Fruit fly (Drosophila melanogaster) whole organism, adult: ENCODE measurements around the gene ome.

ENCODE experiments used
- CG11617 ChIP-seq: fragments of 200-800 bp; sonication (Bioruptor generic); optimal IDR thresholded peaks from 2 replicates; lab custom pipeline; 2017; ENCODE audit warnings: mild to moderate bottlenecking, missing biosample characterization, missing genetic modification reagents, missing genetic modification characterization
- CG12768 ChIP-seq: fragments of 200-800 bp; sonication (Bioruptor generic); optimal IDR thresholded peaks from 2 replicates; lab custom pipeline; 2017; ENCODE audit warnings: missing biosample characterization, missing genetic modification characterization, mild to moderate bottlenecking, moderate library complexity, missing genetic modification reagents
- CG14711 ChIP-seq: fragments of 200-800 bp; sonication (Bioruptor generic); optimal IDR thresholded peaks from 2 replicates; lab custom pipeline; 2018; ENCODE audit warnings: missing biosample characterization, mild to moderate bottlenecking, missing genetic modification characterization, moderate library complexity
- CG1620 ChIP-seq: fragments of 200-800 bp; sonication (Bioruptor generic); optimal IDR thresholded peaks from 2 replicates; lab custom pipeline; 2016; ENCODE audit warnings: missing biosample characterization, missing genetic modification characterization
- CG33017 ChIP-seq: fragments of 200-800 bp; sonication (Bioruptor generic); optimal IDR thresholded peaks from 2 replicates; lab custom pipeline; 2018; ENCODE audit warnings: missing biosample characterization, mild to moderate bottlenecking, missing genetic modification characterization, moderate library complexity
- CG5204 ChIP-seq: fragments of 200-800 bp; sonication (Bioruptor generic); optimal IDR thresholded peaks from 2 replicates; lab custom pipeline; 2016; ENCODE audit warnings: missing biosample characterization, missing genetic modification characterization
- CG7045 ChIP-seq: fragments of 200-800 bp; sonication (Bioruptor generic); optimal IDR thresholded peaks from 2 replicates; lab custom pipeline; 2017; ENCODE audit warnings: missing biosample characterization, mild to moderate bottlenecking, missing genetic modification characterization
- CG7101 ChIP-seq: fragments of 200-800 bp; sonication (Bioruptor generic); optimal IDR thresholded peaks from 2 replicates; lab custom pipeline; 2018; ENCODE audit warnings: missing biosample characterization, mild to moderate bottlenecking, missing genetic modification characterization, moderate library complexity
- Clk ChIP-seq: fragments of 200-800 bp; sonication (Bioruptor generic); optimal IDR thresholded peaks from 2 replicates; lab custom pipeline; 2017; ENCODE audit warnings: missing biosample characterization, missing genetic modification characterization
- Crg-1 ChIP-seq: fragments of 200-800 bp; sonication (Bioruptor generic); optimal IDR thresholded peaks from 2 replicates; lab custom pipeline; 2016; ENCODE audit warnings: missing biosample characterization, missing genetic modification characterization
- Hr96 ChIP-seq: fragments of 200-800 bp; sonication (Bioruptor generic); optimal IDR thresholded peaks from 2 replicates; lab custom pipeline; 2016; ENCODE audit warnings: missing biosample characterization, missing genetic modification characterization
- Mnt ChIP-seq: fragments of 200-800 bp; sonication (Bioruptor generic); optimal IDR thresholded peaks from 2 replicates; lab custom pipeline; 2016; ENCODE audit warnings: missing biosample characterization, mild to moderate bottlenecking, missing genetic modification characterization
- bab1 ChIP-seq: fragments of 200-800 bp; sonication (Bioruptor generic); optimal IDR thresholded peaks from 3 replicates; lab custom pipeline; 2019; ENCODE audit warnings: missing biosample characterization, mild to moderate bottlenecking, missing genetic modification characterization, moderate library complexity
- cic ChIP-seq: fragments of 200-800 bp; sonication (Bioruptor generic); optimal IDR thresholded peaks from 2 replicates; lab custom pipeline; 2017; ENCODE audit warnings: missing biosample characterization, mild to moderate bottlenecking, missing genetic modification characterization, moderate library complexity
- cnc ChIP-seq, 2 experiments: fragments of >200 bp; optimal IDR thresholded peaks; 2 replicates each; lab custom pipeline; 2017
- kay ChIP-seq: fragments of 200-800 bp; sonication (Bioruptor generic); peaks from one replicate; lab custom pipeline; 2016; ENCODE audit warnings: missing biosample characterization, missing genetic modification characterization, borderline replicate concordance
- ovo ChIP-seq: fragments of 200-800 bp; sonication (Bioruptor generic); optimal IDR thresholded peaks from 2 replicates; lab custom pipeline; 2016; ENCODE audit warnings: missing biosample characterization, missing genetic modification characterization
- pad ChIP-seq: fragments of 200-800 bp; sonication (Bioruptor generic); optimal IDR thresholded peaks from 3 replicates; lab custom pipeline; 2017; ENCODE audit warnings: missing biosample characterization, missing genetic modification characterization, mild to moderate bottlenecking, moderate library complexity, missing genetic modification reagents
- tj ChIP-seq: fragments of 200-800 bp; sonication (Bioruptor generic); optimal IDR thresholded peaks from 3 replicates; lab custom pipeline; 2017; ENCODE audit warnings: missing biosample characterization, mild to moderate bottlenecking, missing genetic modification characterization, moderate library complexity
- toe ChIP-seq: fragments of 200-800 bp; sonication (Bioruptor generic); optimal IDR thresholded peaks from 2 replicates; lab custom pipeline; 2016; ENCODE audit warnings: missing biosample characterization, missing genetic modification characterization

Gene ome

dm6 chr3L:14760949-14761348 is 88.3 kb downstream of the ome start, which contains the start of gene Trl:
Trl (minus strand) TSS chr3L:14761049.
- TF ChIP-seq kay (GFP tag; lab: Kevin White, UChicago) (peak; percentile 87), pad (GFP tag; lab: Kevin White, UChicago) (no peak)

dm6 chr3L:14761837-14762785 is 89.5 kb downstream of the ome start, which contains the start of the genes Tsen34 and Mgat4a:
Tsen34 (minus strand) TSS chr3L:14761844.
Mgat4a (plus strand) TSS chr3L:14762028.
- TF ChIP-seq cic (GFP tag; lab: Kevin White, UChicago), result peak; percentile 72
- TF ChIP-seq Hr96, result no peak
- TF ChIP-seq CG33017 (tag; lab: Kevin White, UChicago), result no peak
- no peak for TF ChIP-seq CG5204
- peak; percentile 54 for TF ChIP-seq CG1620 (GFP tag; lab: Kevin White, UChicago)
- no peak for TF ChIP-seq pad (GFP tag; lab: Kevin White, UChicago)
- TF ChIP-seq ovo (GFP tag; lab: Kevin White, UChicago), result peak; percentile 38
- peak; percentile 80 for TF ChIP-seq Crg-1 (GFP tag; lab: Kevin White, UChicago)
- no peak for TF ChIP-seq kay (GFP tag; lab: Kevin White, UChicago)
- TF ChIP-seq tj (GFP tag; lab: Kevin White, UChicago), result no peak
- TF ChIP-seq bab1 (GFP tag; lab: Kevin White, UChicago), result peak; percentile 65
- TF ChIP-seq toe (GFP tag; lab: Kevin White, UChicago), result no peak
- TF ChIP-seq CG7045 (GFP tag; lab: Kevin White, UChicago), result peak; percentile 68
- TF ChIP-seq Mnt (GFP tag; lab: Kevin White, UChicago), result peak; percentile 38
- TF ChIP-seq CG14711 (tag; lab: Kevin White, UChicago), result peak; percentile 16
- TF ChIP-seq CG7101 (tag; lab: Kevin White, UChicago), result peak; percentile 7
- peak; percentile 70 for TF ChIP-seq CG12768 (GFP tag; lab: Kevin White, UChicago)
- peak; percentile 32 for TF ChIP-seq CG11617 (GFP tag; lab: Kevin White, UChicago)
- no peak for TF ChIP-seq Clk (GFP tag; lab: Kevin White, UChicago)
- TF ChIP-seq cnc (optimal IDR thresholded peaks at IDR 0.05; lab: Kevin White, UChicago), result no peak

- TF ChIP-seq CG11617 (GFP tag; lab: Kevin White, UChicago) (no peak), pad (GFP tag; lab: Kevin White, UChicago) (no peak), Mnt (GFP tag; lab: Kevin White, UChicago) (no peak), Clk (GFP tag; lab: Kevin White, UChicago) (no peak), Crg-1 (GFP tag; lab: Kevin White, UChicago) (no peak), cic (GFP tag; lab: Kevin White, UChicago) (no peak), CG7045 (GFP tag; lab: Kevin White, UChicago) (no peak), cnc (optimal IDR thresholded peaks at IDR 0.05; lab: Kevin White, UChicago) (no peak), kay (GFP tag; lab: Kevin White, UChicago) (no peak), CG7101 (tag; lab: Kevin White, UChicago) (no peak), tj (GFP tag; lab: Kevin White, UChicago) (no peak)
These were observed 96.5 kb downstream of the ome start, which contains the start of gene Mgat4b for dm6 chr3L:14769183-14769582. Mgat4b (minus strand) TSS chr3L:14769283.

dm6 chr3L:14775711-14776660 is 103.3 kb downstream of the ome start, which contains the start of gene mop:
mop (minus strand) TSS chr3L:14776129.
- peak; percentile 9 for TF ChIP-seq tj (GFP tag; lab: Kevin White, UChicago)
- no peak for TF ChIP-seq CG7045 (GFP tag; lab: Kevin White, UChicago)
- no peak for TF ChIP-seq ovo (GFP tag; lab: Kevin White, UChicago)
- TF ChIP-seq Mnt (GFP tag; lab: Kevin White, UChicago), result peak; percentile 39
- no peak for TF ChIP-seq CG5204
- no peak for TF ChIP-seq toe (GFP tag; lab: Kevin White, UChicago)
- TF ChIP-seq cic (GFP tag; lab: Kevin White, UChicago), result peak; percentile 4
- TF ChIP-seq kay (GFP tag; lab: Kevin White, UChicago), result peak; percentile 98
- no peak for TF ChIP-seq Clk (GFP tag; lab: Kevin White, UChicago)
- no peak for TF ChIP-seq Hr96
- peak; percentile 25 for TF ChIP-seq CG33017 (tag; lab: Kevin White, UChicago)
- peak; percentile 22 for TF ChIP-seq CG14711 (tag; lab: Kevin White, UChicago)
- no peak for TF ChIP-seq cnc (optimal IDR thresholded peaks at IDR 0.05; lab: Kevin White, UChicago)
- TF ChIP-seq pad (GFP tag; lab: Kevin White, UChicago), result no peak
- no peak for TF ChIP-seq bab1 (GFP tag; lab: Kevin White, UChicago)
- TF ChIP-seq CG7101 (tag; lab: Kevin White, UChicago), result peak; percentile 38
- TF ChIP-seq Crg-1 (GFP tag; lab: Kevin White, UChicago), result no peak
- TF ChIP-seq CG1620 (GFP tag; lab: Kevin White, UChicago), result peak; percentile 32
- peak; percentile 57 for TF ChIP-seq CG11617 (GFP tag; lab: Kevin White, UChicago)
- TF ChIP-seq CG12768 (GFP tag; lab: Kevin White, UChicago), result peak; percentile 41
